Worm (Caenorhabditis elegans) whole organism, early embryonic: ENCODE measurements around the gene cut-4.

Experiments used
- B0310.2 ChIP-seq: sonication (generic microtip); optimal IDR thresholded peaks from 2 replicates; lab custom pipeline; 2016; ENCODE audit warnings: mild to moderate bottlenecking, missing genetic modification characterization, missing compliant biosample characterization
- aly-1 ChIP-seq: sonication (generic microtip); optimal IDR thresholded peaks from 2 replicates; lab custom pipeline; 2016; ENCODE audit warnings: missing genetic modification characterization, missing compliant biosample characterization
- ama-1 ChIP-seq: fragments of 150-350 bp; optimal IDR thresholded peaks from 2 replicates; lab custom pipeline; 2014
- ceh-13 ChIP-seq: fragments of 200-800 bp; sonication (Bioruptor generic); optimal IDR thresholded peaks from 2 replicates; lab custom pipeline; 2018; ENCODE audit warnings: mild to moderate bottlenecking, missing genetic modification characterization, missing compliant biosample characterization
- ceh-36 ChIP-seq: sonication (generic microtip); optimal IDR thresholded peaks from 2 replicates; lab custom pipeline; 2016; ENCODE audit warnings: missing genetic modification characterization, inconsistent platforms, missing compliant biosample characterization
- flt-1 ChIP-seq: fragments of 200-800 bp; sonication (Bioruptor generic); IDR thresholded peaks from 2 replicates; pipeline ENCODE4 v1.3.6; 2022; ENCODE audit warnings: missing genetic modification characterization, missing compliant biosample characterization
- hmbx-1 ChIP-seq: sonication (generic microtip); optimal IDR thresholded peaks from 2 replicates; lab custom pipeline; 2016; ENCODE audit warnings: mild to moderate bottlenecking, missing genetic modification characterization, missing compliant biosample characterization
- pes-1 ChIP-seq: fragments of 200-800 bp; sonication (Bioruptor generic); IDR thresholded peaks from 2 replicates; pipeline ENCODE4 v1.3.6; 2022; ENCODE audit warnings: missing genetic modification reagents, missing genetic modification characterization, missing compliant biosample characterization
- sea-1 ChIP-seq: fragments of 200-800 bp; sonication (Bioruptor generic); conservative IDR thresholded peaks from 2 replicates; pipeline ENCODE4 v1.3.6; 2022; ENCODE audit warnings: missing genetic modification characterization, missing compliant biosample characterization
- tbx-11 ChIP-seq: fragments of 200-800 bp; sonication (Bioruptor generic); IDR thresholded peaks from 2 replicates; pipeline ENCODE4 v1.3.6; 2022; ENCODE audit warnings: missing genetic modification characterization, missing compliant biosample characterization
- tbx-37 ChIP-seq: fragments of 200-800 bp; sonication (Bioruptor generic); conservative IDR thresholded peaks from 2 replicates; pipeline ENCODE4 v1.3.6; 2022; ENCODE audit warnings: missing genetic modification reagents, missing genetic modification characterization, missing compliant biosample characterization
- tra-4 ChIP-seq: sonication (generic microtip); optimal IDR thresholded peaks from 2 replicates; lab custom pipeline; 2017; ENCODE audit warnings: missing genetic modification characterization, missing compliant biosample characterization

- no peak for TF ChIP-seq tbx-11 (GFP tag; lab: Robert Waterston, UW)
- no peak for TF ChIP-seq ceh-13 (GFP tag; lab: Kevin White, UChicago)
- no peak for TF ChIP-seq ama-1 (lab: Kevin White, UChicago)
- TF ChIP-seq sea-1 (GFP tag; lab: Robert Waterston, UW), result no peak
- no peak for TF ChIP-seq aly-1 (tag; lab: Kevin White, UChicago)
- TF ChIP-seq flt-1 (GFP tag; lab: Robert Waterston, UW), result no peak
- no peak for TF ChIP-seq tbx-37 (GFP tag; lab: Robert Waterston, UW)
- no peak for TF ChIP-seq hmbx-1
- TF ChIP-seq pes-1 (GFP tag; lab: Robert Waterston, UW), result no peak
- TF ChIP-seq ceh-36 (tag; lab: Kevin White, UChicago), result no peak
- no peak for TF ChIP-seq B0310.2 (tag; lab: Kevin White, UChicago)
- no peak for TF ChIP-seq tra-4
Observed at ce11 chrII:10435836-10436235, at the start of gene cut-4.
